Worm (Caenorhabditis elegans): ENCODE data around the gene W02A2.5.
A peak's percentile ranks its signal among the peaks of the same experiment; 100 is the strongest.

Gene W02A2.5

ce11 chrIV:13369120-13369842 is 26.6 kb downstream of the W02A2.5 start, which contains the start of gene agt-1 (continued):
- TF ChIP-seq mxl-2 (GFP tag; conservative IDR thresholded peaks at IDR 0.05) (no peak), Y75B8A.6 (GFP tag; IDR thresholded peaks at IDR 0.05) (no peak), ctbp-1 (GFP tag; IDR thresholded peaks at IDR 0.05) (0 out of 2 replicates have a peak, but pooled peaks have one; percentile 47), lin-1 (GFP tag; IDR thresholded peaks at IDR 0.05) (no peak), F49E8.2 (tag; optimal IDR thresholded peaks at IDR 0.05; ENCODE audit: borderline replicate concordance) (peak; percentile 38), daf-12 (tag; optimal IDR thresholded peaks at IDR 0.05) (no peak), nhr-42 (GFP tag; IDR thresholded peaks at IDR 0.05) (no peak), pqm-1 (tag; optimal IDR thresholded peaks at IDR 0.05) (no peak)

- TF ChIP-seq set-16 (GFP tag; IDR thresholded peaks at IDR 0.05), result no peak
- no peak for TF ChIP-seq unc-130 (GFP tag; optimal IDR thresholded peaks at IDR 0.05)
- peak; percentile 16 for TF ChIP-seq nhr-77 (tag; optimal IDR thresholded peaks at IDR 0.05)
- TF ChIP-seq ceh-62 (tag; optimal IDR thresholded peaks at IDR 0.05), result no peak
- TF ChIP-seq spr-1 (tag; optimal IDR thresholded peaks at IDR 0.05), result no peak
- peak; percentile 28 for TF ChIP-seq hlh-30 (tag; optimal IDR thresholded peaks at IDR 0.05; ENCODE audit: insufficient read depth)
- no peak for TF ChIP-seq madf-5 (GFP tag; IDR thresholded peaks at IDR 0.05)
- TF ChIP-seq nhr-28 (tag; optimal IDR thresholded peaks at IDR 0.05), result no peak
- no peak for TF ChIP-seq fos-1 (tag; optimal IDR thresholded peaks at IDR 0.05)
- peak; percentile 39; the same call in 1 of the 2 replicates for TF ChIP-seq lin-38 (GFP tag; IDR thresholded peaks at IDR 0.05)
- no peak for TF ChIP-seq pha-4 (GFP tag; IDR thresholded peaks at IDR 0.05)
- no peak for TF ChIP-seq pha-4 (tag; optimal IDR thresholded peaks at IDR 0.05)
- TF ChIP-seq daf-19 (GFP tag; conservative IDR thresholded peaks at IDR 0.05), result no peak
- no peak for TF ChIP-seq tag-97 (GFP tag; IDR thresholded peaks at IDR 0.05)
- no peak for TF ChIP-seq nhr-102 (tag; optimal IDR thresholded peaks at IDR 0.05)
- no peak for TF ChIP-seq mdt-29 (GFP tag; IDR thresholded peaks at IDR 0.05)
- no peak for TF ChIP-seq ZK337.2 (GFP tag; IDR thresholded peaks at IDR 0.05)
- no peak for TF ChIP-seq lim-7 (GFP tag; IDR thresholded peaks at IDR 0.05)
- TF ChIP-seq Y48G9A.11 (GFP tag; IDR thresholded peaks at IDR 0.05), result no peak
- no peak for TF ChIP-seq madf-9 (GFP tag; conservative IDR thresholded peaks at IDR 0.05)
- TF ChIP-seq lsy-2 (tag; optimal IDR thresholded peaks at IDR 0.05), result peak in 1 of 2 experiments; percentile 75
- peak; percentile 3 for TF ChIP-seq mep-1 (tag; optimal IDR thresholded peaks at IDR 0.05)
- no peak for TF ChIP-seq arid-1 (GFP tag; conservative IDR thresholded peaks at IDR 0.05)
- no peak for TF ChIP-seq F37D6.2 (tag; optimal IDR thresholded peaks at IDR 0.05)
- no peak for TF ChIP-seq hif-1 (tag; optimal IDR thresholded peaks at IDR 0.05)
- no peak for TF ChIP-seq lin-15B (tag; optimal IDR thresholded peaks at IDR 0.05)
- no peak for TF ChIP-seq R02D3.7 (tag; optimal IDR thresholded peaks at IDR 0.05)
- TF ChIP-seq mdl-1 (tag; optimal IDR thresholded peaks at IDR 0.05), result no peak
- no peak for TF ChIP-seq zip-2 (tag; optimal IDR thresholded peaks at IDR 0.05)
- no peak for TF ChIP-seq nhr-76 (tag; optimal IDR thresholded peaks at IDR 0.05)
- TF ChIP-seq ztf-7 (tag; optimal IDR thresholded peaks at IDR 0.05), result peak; percentile 40
- TF ChIP-seq ceh-28 (tag; optimal IDR thresholded peaks at IDR 0.05), result no peak
- peak; percentile 44 for TF ChIP-seq dpl-1 (GFP tag; optimal IDR thresholded peaks at IDR 0.05)
- TF ChIP-seq dmd-8 (GFP tag; IDR thresholded peaks at IDR 0.05), result no peak
- no peak for TF ChIP-seq ama-1 (optimal IDR thresholded peaks at IDR 0.05)
- TF ChIP-seq nhr-11 (tag; optimal IDR thresholded peaks at IDR 0.05), result no peak
- TF ChIP-seq ceh-82 (tag; optimal IDR thresholded peaks at IDR 0.05), result no peak
- TF ChIP-seq T26A8.4 (GFP tag; IDR thresholded peaks at IDR 0.05), result no peak
- no peak for TF ChIP-seq ces-1 (GFP tag; optimal IDR thresholded peaks at IDR 0.05)
- TF ChIP-seq lin-1 (GFP tag; IDR thresholded peaks at IDR 0.05), result no peak
- TF ChIP-seq dmd-6 (GFP tag; IDR thresholded peaks at IDR 0.05), result no peak
- peak; percentile 58 for TF ChIP-seq mes-2 (tag; optimal IDR thresholded peaks at IDR 0.05; ENCODE audit: poor library complexity, severe bottlenecking)
Observed at ce11 chrIV:13370235-13370739, 27.6 kb downstream of the W02A2.5 start, which contains the start of the genes rla-2, popl-7 and Y62E10A.24. TSS of gene rla-2 (minus strand) at chrIV:13370285. TSS of gene popl-7 (plus strand) at chrIV:13370689. TSS of gene Y62E10A.24 (plus strand) at chrIV:13370710.

All from whole organism, L4 larva.